Fruit fly (Drosophila melanogaster) whole organism, embryonic: ENCODE measurements around the gene hook.

Experiments used
- BEAF-32 ChIP-seq: fragments of 200-800 bp; sonication (Bioruptor generic); optimal IDR thresholded peaks from 3 replicates; lab custom pipeline; 2017; ENCODE audit warnings: missing biosample characterization, missing genetic modification characterization, mild to moderate bottlenecking, moderate library complexity, missing genetic modification reagents
- Bgb ChIP-seq: fragments of 200-800 bp; sonication (Bioruptor generic); IDR thresholded peaks from 2 replicates; pipeline ENCODE4 v1.3.6; 2022; ENCODE audit warnings: missing biosample characterization, missing genetic modification characterization; ENCODE audit not compliant: partially characterized antibody
- CG10274 ChIP-seq: fragments of 200-800 bp; sonication (Bioruptor generic); optimal IDR thresholded peaks from 3 replicates; lab custom pipeline; 2017; ENCODE audit warnings: missing biosample characterization, mild to moderate bottlenecking, missing genetic modification characterization
- CG10462 ChIP-seq: fragments of 200-800 bp; sonication (Bioruptor generic); optimal IDR thresholded peaks from 2 replicates; lab custom pipeline; 2016; ENCODE audit warnings: missing biosample characterization, missing genetic modification characterization
- CG11085 ChIP-seq: fragments of 200-800 bp; sonication (Bioruptor generic); IDR thresholded peaks from 2 replicates; pipeline ENCODE4 v1.3.6; 2022; ENCODE audit warnings: missing biosample characterization, missing genetic modification characterization
- CG12391 ChIP-seq: fragments of 200-800 bp; sonication (Bioruptor generic); optimal IDR thresholded peaks from 3 replicates; lab custom pipeline; 2018; ENCODE audit warnings: missing biosample characterization, mild to moderate bottlenecking, missing genetic modification characterization, moderate library complexity
- CG12769 ChIP-seq: fragments of 200-800 bp; sonication (Bioruptor generic); optimal IDR thresholded peaks from 2 replicates; lab custom pipeline; 2019; ENCODE audit warnings: missing biosample characterization, mild to moderate bottlenecking, missing genetic modification characterization, moderate library complexity
- CG16779 ChIP-seq: fragments of 200-800 bp; sonication (Bioruptor generic); IDR thresholded peaks from 2 replicates; pipeline ENCODE4 v1.3.6; 2022; ENCODE audit warnings: missing biosample characterization, missing genetic modification characterization
- CG17568 ChIP-seq: fragments of 200-800 bp; sonication (Bioruptor generic); optimal IDR thresholded peaks from 2 replicates; lab custom pipeline; 2018; ENCODE audit warnings: missing biosample characterization, mild to moderate bottlenecking, missing genetic modification characterization, moderate library complexity
- CG18011 ChIP-seq: fragments of 200-800 bp; sonication (Bioruptor generic); optimal IDR thresholded peaks from 2 replicates; lab custom pipeline; 2017; ENCODE audit warnings: missing biosample characterization, missing genetic modification characterization, mild to moderate bottlenecking, moderate library complexity, missing genotype
- CG18476 ChIP-seq: fragments of 200-800 bp; sonication (Bioruptor generic); optimal IDR thresholded peaks from 2 replicates; lab custom pipeline; 2016; ENCODE audit warnings: missing biosample characterization, mild to moderate bottlenecking, missing genetic modification characterization
- CG18764 ChIP-seq: fragments of 200-800 bp; sonication (Bioruptor generic); optimal IDR thresholded peaks from 3 replicates; lab custom pipeline; 2016; ENCODE audit warnings: missing biosample characterization, missing genetic modification characterization
- CG3281 ChIP-seq: fragments of 200-800 bp; sonication (Bioruptor generic); optimal IDR thresholded peaks from 3 replicates; lab custom pipeline; 2017; ENCODE audit warnings: missing biosample characterization, mild to moderate bottlenecking, missing genetic modification characterization
- CG3995 ChIP-seq: fragments of 200-800 bp; sonication (Bioruptor generic); optimal IDR thresholded peaks from 3 replicates; lab custom pipeline; 2016; ENCODE audit warnings: missing biosample characterization, missing genetic modification characterization
- CG43689 ChIP-seq: fragments of 200-800 bp; sonication (Bioruptor generic); IDR thresholded peaks from 2 replicates; pipeline ENCODE4 v1.3.6; 2022; ENCODE audit warnings: missing biosample characterization, missing genetic modification characterization
- CG4617 ChIP-seq: fragments of 200-800 bp; sonication (Bioruptor generic); optimal IDR thresholded peaks from 3 replicates; lab custom pipeline; 2016; ENCODE audit warnings: missing biosample characterization, missing genetic modification characterization, borderline replicate concordance
- CG6689 ChIP-seq: fragments of 200-800 bp; sonication (Bioruptor generic); IDR thresholded peaks from 2 replicates; pipeline ENCODE4 v1.3.6; 2022; ENCODE audit warnings: missing biosample characterization, missing genetic modification characterization
- CG7987 ChIP-seq: fragments of 200-800 bp; sonication (Bioruptor generic); optimal IDR thresholded peaks from 2 replicates; lab custom pipeline; 2018; ENCODE audit warnings: missing biosample characterization, mild to moderate bottlenecking, missing genetic modification characterization, moderate library complexity
- CG8478 ChIP-seq: fragments of >200 bp; optimal IDR thresholded peaks from 2 replicates; lab custom pipeline; 2018
- CG9817 ChIP-seq: fragments of 200-800 bp; sonication (Bioruptor generic); optimal IDR thresholded peaks from 2 replicates; lab custom pipeline; 2018; ENCODE audit warnings: missing biosample characterization, mild to moderate bottlenecking, missing genetic modification characterization, moderate library complexity
- HLHmδ ChIP-seq: fragments of 200-800 bp; sonication (Bioruptor generic); optimal IDR thresholded peaks from 2 replicates; lab custom pipeline; 2018; ENCODE audit warnings: missing biosample characterization, mild to moderate bottlenecking, missing genetic modification characterization, moderate library complexity
- Hand ChIP-seq: fragments of 200-800 bp; sonication (Bioruptor generic); optimal IDR thresholded peaks from 2 replicates; lab custom pipeline; 2017; ENCODE audit warnings: mild to moderate bottlenecking, missing biosample characterization, missing genetic modification reagents, missing genetic modification characterization
- MESR4 ChIP-seq: fragments of 200-800 bp; sonication (Bioruptor generic); optimal IDR thresholded peaks from 2 replicates; lab custom pipeline; 2018; ENCODE audit warnings: missing biosample characterization, mild to moderate bottlenecking, missing genetic modification characterization, moderate library complexity
- Med ChIP-seq: fragments of 200-800 bp; sonication (Bioruptor generic); peaks from one replicate; lab custom pipeline; 2016; ENCODE audit warnings: missing biosample characterization, missing genetic modification characterization, mild to moderate bottlenecking, inconsistent platforms, moderate library complexity
- Meics ChIP-seq: fragments of 200-800 bp; sonication (Bioruptor generic); optimal IDR thresholded peaks from 2 replicates; lab custom pipeline; 2017; ENCODE audit warnings: missing biosample characterization, mild to moderate bottlenecking, missing genetic modification characterization
- NC2α ChIP-seq: fragments of 200-800 bp; sonication (Bioruptor generic); optimal IDR thresholded peaks from 2 replicates; lab custom pipeline; 2016; ENCODE audit warnings: missing biosample characterization, missing genetic modification characterization
- NC2β ChIP-seq: fragments of 200-800 bp; sonication (Bioruptor generic); optimal IDR thresholded peaks from 2 replicates; lab custom pipeline; 2016; ENCODE audit warnings: missing biosample characterization, missing genetic modification characterization
- Nf-YA ChIP-seq: fragments of 200-800 bp; sonication (Bioruptor generic); IDR thresholded peaks from 2 replicates; pipeline ENCODE4 v1.3.6; 2022; ENCODE audit warnings: missing biosample characterization, missing genetic modification characterization
- Tbp ChIP-seq: fragments of >200 bp; optimal IDR thresholded peaks from 2 replicates; lab custom pipeline; 2018; ENCODE audit warnings: missing biosample characterization, missing genetic modification characterization
- bab2 ChIP-seq: fragments of 200-800 bp; sonication (Bioruptor generic); optimal IDR thresholded peaks from 2 replicates; lab custom pipeline; 2016; ENCODE audit warnings: missing biosample characterization, missing genetic modification characterization
- btn ChIP-seq: fragments of 200-800 bp; sonication (Bioruptor generic); optimal IDR thresholded peaks from 2 replicates; lab custom pipeline; 2016; ENCODE audit warnings: missing biosample characterization, missing genetic modification characterization
- cg ChIP-seq: fragments of 200-800 bp; sonication (Bioruptor generic); optimal IDR thresholded peaks from 3 replicates; lab custom pipeline; 2019; ENCODE audit warnings: missing biosample characterization, mild to moderate bottlenecking, missing genetic modification characterization, moderate library complexity
- disco-r ChIP-seq: fragments of 200-800 bp; sonication (Bioruptor generic); optimal IDR thresholded peaks from 2 replicates; lab custom pipeline; 2016; ENCODE audit warnings: missing biosample characterization, missing genetic modification characterization
- emc ChIP-seq: fragments of 200-800 bp; sonication (Bioruptor generic); optimal IDR thresholded peaks from 2 replicates; lab custom pipeline; 2016; ENCODE audit warnings: missing biosample characterization, missing genetic modification characterization
- eyg ChIP-seq: fragments of 200-800 bp; sonication (Bioruptor generic); optimal IDR thresholded peaks from 3 replicates; lab custom pipeline; 2016; ENCODE audit warnings: missing biosample characterization, missing genetic modification characterization
- fd64A ChIP-seq: fragments of 200-800 bp; sonication (Bioruptor generic); optimal IDR thresholded peaks from 3 replicates; lab custom pipeline; 2018; ENCODE audit warnings: missing biosample characterization, mild to moderate bottlenecking, missing genetic modification characterization
- gcm ChIP-seq: fragments of 200-800 bp; sonication (Bioruptor generic); optimal IDR thresholded peaks from 2 replicates; lab custom pipeline; 2019; ENCODE audit warnings: missing biosample characterization, mild to moderate bottlenecking, missing genetic modification characterization, moderate library complexity
- grau ChIP-seq: fragments of 200-800 bp; optimal IDR thresholded peaks from 3 replicates; lab custom pipeline; 2019; ENCODE audit warnings: missing biosample characterization, mild to moderate bottlenecking, missing genetic modification characterization, moderate library complexity
- ham ChIP-seq: fragments of 200-800 bp; sonication (Bioruptor generic); IDR thresholded peaks from 2 replicates; pipeline ENCODE4 v1.3.6; 2022; ENCODE audit warnings: missing biosample characterization, missing genetic modification characterization
- mirr ChIP-seq: fragments of 200-800 bp; sonication (Bioruptor generic); optimal IDR thresholded peaks from 3 replicates; lab custom pipeline; 2018; ENCODE audit warnings: missing biosample characterization, mild to moderate bottlenecking, missing genetic modification characterization
- nom ChIP-seq: fragments of 200-800 bp; sonication (Bioruptor generic); optimal IDR thresholded peaks from 2 replicates; lab custom pipeline; 2017; ENCODE audit warnings: missing biosample characterization, missing genetic modification characterization, mild to moderate bottlenecking, moderate library complexity, missing genetic modification reagents
- pan ChIP-seq, 4 experiments: fragments of >200 bp in 3 of 4; fragments of 200-800 bp in 1 of 4; sonication (Bioruptor generic) in 1 of 4; optimal IDR thresholded peaks in 3 of 4; IDR thresholded peaks in 1 of 4; 2 replicates each; pipeline versions ENCODE4 v1.3.6 to Lab custom; 2017 to 2022; ENCODE audit warnings: missing biosample characterization in 2 of 4, missing genetic modification characterization in 2 of 4, mixed read lengths in 1 of 4
- peb ChIP-seq: fragments of 200-800 bp; sonication (Bioruptor generic); IDR thresholded peaks from 2 replicates; pipeline ENCODE4 v1.3.6; 2022; ENCODE audit warnings: missing biosample characterization, missing genetic modification characterization
- prd ChIP-seq, 3 experiments: fragments of >200 bp in 2 of 3; fragments of 200-800 bp in 1 of 3; sonication (Bioruptor generic) in 1 of 3; optimal IDR thresholded peaks in 2 of 3; IDR thresholded peaks in 1 of 3; 2 replicates in 2 of 3; 3 replicates in 1 of 3; pipeline versions ENCODE4 v1.3.6 to Lab custom; 2017 to 2022; ENCODE audit warnings: missing biosample characterization in 1 of 3, missing genetic modification characterization in 1 of 3
- so ChIP-seq: fragments of 200-800 bp; sonication (Bioruptor generic); IDR thresholded peaks from 3 replicates; pipeline ENCODE4 v1.3.6; 2022; ENCODE audit warnings: missing biosample characterization, missing genetic modification characterization
- tna ChIP-seq: fragments of 200-800 bp; sonication (Bioruptor generic); IDR thresholded peaks from 2 replicates; pipeline ENCODE4 v1.3.6; 2022; ENCODE audit warnings: missing biosample characterization, missing genetic modification characterization; ENCODE audit not compliant: partially characterized antibody
- unpg ChIP-seq: fragments of 200-800 bp; sonication (Bioruptor generic); optimal IDR thresholded peaks from 3 replicates; lab custom pipeline; 2018; ENCODE audit warnings: missing biosample characterization, mild to moderate bottlenecking, missing genetic modification characterization, moderate library complexity
- wor ChIP-seq: fragments of 200-800 bp; sonication (Bioruptor generic); IDR thresholded peaks from 2 replicates; pipeline ENCODE4 v1.3.6; 2022; ENCODE audit warnings: missing biosample characterization, missing genetic modification characterization
- zf30C ChIP-seq: fragments of 200-800 bp; sonication (Bioruptor generic); optimal IDR thresholded peaks from 3 replicates; lab custom pipeline; 2018; ENCODE audit warnings: missing biosample characterization, mild to moderate bottlenecking, missing genetic modification characterization

hook gene

DNA sequence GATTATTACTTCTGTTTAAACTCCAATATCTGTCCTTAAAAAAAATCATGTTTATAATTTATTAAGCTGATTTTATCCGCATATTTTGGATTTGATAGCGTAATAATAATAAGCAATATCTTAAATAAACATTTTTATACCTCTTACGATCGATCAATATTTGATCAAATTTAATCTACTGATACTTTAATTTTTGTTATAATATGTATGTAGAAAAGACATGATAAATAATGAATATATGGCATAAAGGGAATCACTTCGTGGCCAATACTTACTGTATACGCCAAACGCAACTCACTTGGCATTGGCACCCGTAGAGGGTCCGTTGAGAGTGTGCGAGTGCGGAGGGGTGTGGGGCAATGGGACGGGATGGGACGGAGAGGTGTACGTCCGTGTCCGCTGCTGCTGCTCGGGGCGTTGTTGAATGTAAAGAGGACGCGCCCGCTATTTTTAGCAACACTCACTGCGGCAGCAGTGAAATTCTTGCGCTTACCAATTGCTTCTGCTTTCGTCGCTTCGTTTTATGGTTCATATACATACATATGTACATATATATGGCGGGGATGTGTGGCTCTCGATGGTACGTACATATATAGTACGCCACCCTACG, 2.9 kb upstream of the hook start (continued):
- TF ChIP-seq ham (GFP tag; lab: Robert Waterston, UW) (no peak), BEAF-32 (no peak), CG12391 (tag; lab: Kevin White, UChicago) (peak; percentile 15), Tbp (no peak), HLHmδ (no peak), disco-r (GFP tag; lab: Kevin White, UChicago) (no peak), CG3995 (GFP tag; lab: Kevin White, UChicago) (no peak), CG10462 (GFP tag; lab: Kevin White, UChicago) (no peak), so (GFP tag; lab: Robert Waterston, UW) (no peak), prd (optimal IDR thresholded peaks at IDR 0.05; lab: Kevin White, UChicago) (no peak), prd (GFP tag; IDR thresholded peaks at IDR 0.05; lab: Robert Waterston, UW) (no peak), mirr (no peak), CG17568 (GFP tag; lab: Kevin White, UChicago) (no peak), gcm (GFP tag; lab: Kevin White, UChicago) (no peak), pan (optimal IDR thresholded peaks at IDR 0.05; lab: Kevin White, UChicago) (no peak), pan (GFP tag; optimal IDR thresholded peaks at IDR 0.05 in 1 of 2, IDR thresholded peaks at IDR 0.05 in 1 of 2) (no peak), Meics (GFP tag; lab: Kevin White, UChicago) (peak; percentile 41), CG6689 (GFP tag; lab: Robert Waterston, UW) (no peak), CG7987 (GFP tag; lab: Kevin White, UChicago) (no peak), btn (GFP tag; lab: Kevin White, UChicago) (no peak), fd64A (GFP tag; lab: Kevin White, UChicago) (no peak), Hand (GFP tag; lab: Kevin White, UChicago) (no peak), CG18011 (GFP tag; lab: Kevin White, UChicago) (no peak), peb (GFP tag; lab: Robert Waterston, UW) (no peak), CG8478 (lab: Kevin White, UChicago) (no peak), CG3281 (no peak), MESR4 (GFP tag; lab: Kevin White, UChicago) (no peak), zf30C (GFP tag; lab: Kevin White, UChicago) (no peak), CG18764 (no peak), CG4617 (GFP tag; lab: Kevin White, UChicago) (no peak), tna (GFP tag; lab: Robert Waterston, UW) (0 out of 2 replicates have a peak, but pooled peaks have one; percentile 15), emc (GFP tag; lab: Kevin White, UChicago) (no peak), wor (GFP tag; lab: Robert Waterston, UW) (no peak), CG11085 (GFP tag; lab: Robert Waterston, UW) (no peak), unpg (GFP tag; lab: Kevin White, UChicago) (no peak), NC2α (GFP tag; lab: Kevin White, UChicago) (no peak), CG16779 (no peak), CG10274 (GFP tag; lab: Kevin White, UChicago) (no peak), grau (tag; lab: Kevin White, UChicago) (peak; percentile 79), eyg (GFP tag; lab: Kevin White, UChicago) (no peak), CG9817 (tag; lab: Kevin White, UChicago) (no peak), bab2 (no peak), CG12769 (tag; lab: Kevin White, UChicago) (peak; percentile 91), Bgb (GFP tag; lab: Robert Waterston, UW) (no peak), NC2β (GFP tag; lab: Kevin White, UChicago) (no peak), CG18476 (GFP tag; lab: Kevin White, UChicago) (no peak), Med (GFP tag; lab: Kevin White, UChicago) (peak; percentile 48), CG43689 (GFP tag; lab: Robert Waterston, UW) (no peak), nom (GFP tag; lab: Kevin White, UChicago) (no peak), Nf-YA (GFP tag; lab: Robert Waterston, UW) (no peak), cg (GFP tag; lab: Kevin White, UChicago) (no peak)
